Worm (Caenorhabditis elegans) whole organism, dauer: ENCODE measurements around the gene daf-6.

Experiments
- unc-62 ChIP-seq: sonication (generic microtip); optimal IDR thresholded peaks from 2 replicates; lab custom pipeline; 2017; ENCODE audit warnings: missing biosample characterization, missing genetic modification reagents, missing genetic modification characterization

Gene daf-6

DNA sequence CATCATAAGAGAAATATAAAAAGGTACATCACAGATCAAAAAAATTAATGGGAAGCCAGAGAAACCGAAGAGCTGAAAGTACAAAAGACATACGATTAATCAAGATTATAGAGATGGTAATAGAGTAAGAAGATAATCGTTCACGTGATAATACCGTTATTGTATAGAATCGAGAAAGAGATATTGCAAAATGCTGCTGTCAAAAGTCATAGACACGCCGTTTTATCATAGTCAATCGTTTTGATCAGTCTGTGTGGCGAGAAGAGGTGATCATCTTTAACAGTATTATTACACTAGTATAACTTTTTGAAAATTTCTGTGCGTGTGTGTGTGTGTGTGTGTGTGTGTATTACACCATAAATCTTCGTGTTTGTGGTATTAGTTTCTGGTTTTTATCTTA lies 6.1 kb downstream of the daf-6 start:
- TF ChIP-seq unc-62 (GFP tag; lab: Kevin White, UChicago): no peak

DNA sequence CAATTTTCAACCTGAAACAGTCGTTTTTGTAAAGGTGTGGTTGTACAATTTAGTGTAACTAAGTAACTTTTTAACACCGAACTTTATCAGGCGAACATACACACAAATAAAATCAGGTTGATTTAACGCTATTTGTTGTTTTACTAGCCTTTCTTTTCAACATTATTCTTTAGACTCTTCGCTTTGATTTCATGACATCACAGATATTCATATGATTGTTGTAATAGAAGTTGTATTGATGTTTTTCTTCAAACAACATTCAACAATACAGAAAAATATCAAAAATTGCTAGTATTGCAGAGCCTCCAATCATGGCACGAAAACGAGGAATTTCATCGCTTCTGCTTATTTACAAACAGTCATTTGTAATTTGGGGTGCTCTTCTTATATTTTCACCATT lies 6.6 kb downstream of the daf-6 start, which contains the start of gene nac-1:
TSS of gene nac-1 (plus strand) at position 301 of the 400 bp plus-strand sequence.
- TF ChIP-seq unc-62 (GFP tag; lab: Kevin White, UChicago): no peak

DNA sequence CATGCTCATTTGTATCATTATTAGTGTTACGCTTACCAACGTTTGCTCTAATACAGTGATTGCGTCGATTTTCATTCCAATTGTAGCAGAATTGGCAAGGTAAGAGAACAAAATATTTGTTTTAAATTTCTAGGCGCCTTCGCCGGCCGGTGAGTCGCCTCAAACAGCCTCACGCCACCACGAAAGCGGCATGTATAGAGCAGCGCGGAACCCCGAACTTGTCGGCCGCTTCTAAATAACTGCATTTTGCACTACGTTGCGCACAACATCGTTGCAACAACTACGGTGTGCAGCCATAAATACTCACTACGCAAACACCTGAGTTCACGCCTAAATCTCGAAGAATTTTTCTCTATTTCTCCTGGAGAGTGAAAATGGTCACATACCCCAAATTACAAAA lies 8.9 kb downstream of the daf-6 start:
- no peak for TF ChIP-seq unc-62 (GFP tag; lab: Kevin White, UChicago)

DNA sequence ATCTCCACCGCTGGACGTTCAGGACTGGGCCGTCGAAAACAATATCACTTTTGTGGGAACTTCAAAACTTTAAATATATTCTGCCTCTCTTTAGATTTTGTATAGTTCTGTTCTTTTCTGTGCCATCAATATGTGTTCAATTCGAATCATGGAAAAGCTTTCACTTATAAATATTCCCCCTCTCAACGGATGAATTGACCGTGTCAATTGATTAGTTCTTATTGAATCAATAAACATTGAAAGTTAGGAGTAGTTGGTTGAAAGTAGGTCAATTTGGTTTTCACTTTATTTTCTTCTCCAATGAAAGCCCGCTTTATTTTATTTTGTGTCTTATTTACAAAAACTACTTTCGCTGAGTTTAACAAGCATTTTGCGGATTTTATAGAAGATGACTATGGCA lies 9.9 kb downstream of the daf-6 start, which contains the start of gene lips-8:
TSS of gene lips-8 (plus strand) at position 301 of the 400 bp plus-strand sequence.
- no peak for TF ChIP-seq unc-62 (GFP tag; lab: Kevin White, UChicago)

DNA sequence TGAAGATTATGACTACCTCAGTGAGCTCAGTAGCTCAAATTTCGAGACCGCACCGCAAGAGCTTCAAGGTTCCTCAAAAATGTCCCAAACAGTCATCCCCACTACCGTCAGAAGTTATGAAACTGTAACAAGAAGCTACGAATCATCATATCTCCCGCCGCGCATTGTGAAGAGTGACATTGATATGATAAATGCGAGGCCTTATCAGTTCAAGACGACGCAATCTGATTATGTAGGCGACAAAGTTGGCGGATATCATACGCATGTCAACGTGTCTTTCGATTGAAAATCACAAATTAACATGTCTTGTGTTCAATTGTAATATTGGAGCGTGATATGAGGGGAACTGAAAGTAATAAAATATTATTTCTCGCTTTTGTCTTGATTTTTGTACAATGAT lies 12.2 kb downstream of the daf-6 start:
- TF ChIP-seq unc-62 (GFP tag; lab: Kevin White, UChicago): no peak

DNA sequence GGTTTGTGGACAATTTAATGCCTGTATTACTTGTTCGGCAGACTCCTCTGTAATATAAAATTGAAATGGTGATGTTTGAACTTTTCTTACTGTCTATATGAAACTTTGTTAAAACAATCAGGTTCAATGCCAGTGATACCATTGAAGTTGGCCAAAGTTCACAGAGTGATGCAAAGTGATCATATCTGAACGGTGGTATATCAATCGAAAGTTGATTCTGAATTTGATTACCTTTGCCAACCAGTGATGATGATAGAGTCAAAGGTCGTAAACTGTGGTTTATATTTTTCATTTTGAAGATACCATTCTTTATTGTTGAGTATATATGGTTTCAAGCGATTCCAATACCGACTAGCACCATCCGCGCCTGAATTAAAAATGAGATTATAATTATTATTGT lies 15.1 kb downstream of the daf-6 start:
- TF ChIP-seq unc-62 (GFP tag; lab: Kevin White, UChicago): no peak

DNA sequence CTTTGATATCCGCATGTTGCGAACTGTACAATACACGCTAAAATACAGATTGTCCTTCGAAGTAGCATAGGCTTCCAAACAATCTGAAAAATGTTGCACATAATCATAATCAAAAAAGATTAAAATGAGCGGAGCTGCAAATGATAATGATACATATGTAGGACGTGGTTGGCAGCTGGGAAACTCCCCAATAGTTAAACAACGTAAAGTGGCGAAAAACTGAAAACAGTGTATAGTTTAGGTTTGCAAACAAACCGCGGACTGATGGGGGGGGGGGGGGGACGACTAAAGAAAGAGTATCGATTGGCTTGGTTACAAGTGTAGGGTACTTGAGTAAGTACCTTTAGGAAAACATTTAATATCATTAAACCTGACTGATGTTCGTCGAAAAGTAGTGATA lies 16.9 kb downstream of the daf-6 start, which contains the start of gene hex-5:
TSS of gene hex-5 (minus strand) at position 101 of the 400 bp plus-strand sequence.
- TF ChIP-seq unc-62 (GFP tag; lab: Kevin White, UChicago): no peak

DNA sequence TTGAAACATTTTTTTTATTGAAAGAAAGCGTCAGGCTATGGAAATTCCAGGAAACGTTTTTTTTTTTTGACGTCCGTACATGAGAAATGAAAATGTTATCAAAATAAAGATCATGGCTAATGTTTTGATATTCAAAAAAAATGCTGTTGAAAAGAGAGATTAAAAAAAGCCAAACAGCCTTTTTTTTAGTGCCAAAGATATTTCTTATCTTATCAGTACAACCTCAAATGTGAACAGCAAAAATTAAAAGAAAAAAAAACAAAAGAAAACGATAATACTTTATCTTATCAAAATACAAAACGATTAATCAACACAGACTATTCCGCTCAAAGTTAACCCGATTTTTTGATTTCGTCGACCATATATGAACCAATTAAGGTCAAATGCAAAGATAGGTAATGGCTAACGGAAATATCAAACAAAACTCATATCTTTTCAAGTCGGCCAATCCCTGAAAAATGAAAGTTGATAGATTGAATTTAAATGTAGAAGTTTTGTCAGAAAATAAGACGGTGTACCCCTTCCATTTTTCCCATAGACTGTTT lies 19.0 kb downstream of the daf-6 start:
- TF ChIP-seq unc-62 (GFP tag; lab: Kevin White, UChicago): no peak

DNA sequence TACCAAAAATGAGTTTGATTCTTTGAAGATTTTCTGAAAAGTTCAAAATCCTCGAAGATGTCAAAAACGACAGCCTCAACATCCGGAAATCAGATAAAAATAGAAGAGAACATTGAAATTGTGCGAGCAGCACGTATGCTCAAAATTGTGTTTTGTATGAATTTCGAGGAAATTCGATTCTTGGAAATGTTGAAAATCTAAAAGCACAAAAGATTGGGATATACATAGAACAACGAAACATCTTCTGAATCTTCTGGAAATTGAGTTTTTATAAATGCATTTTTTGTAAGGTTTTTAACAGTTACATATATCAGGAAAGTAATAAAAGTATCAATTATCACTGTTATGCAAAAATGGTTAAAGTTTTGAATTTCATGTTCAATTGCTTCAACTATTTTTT lies 22.4 kb downstream of the daf-6 start:
- no peak for TF ChIP-seq unc-62 (GFP tag; lab: Kevin White, UChicago)

DNA sequence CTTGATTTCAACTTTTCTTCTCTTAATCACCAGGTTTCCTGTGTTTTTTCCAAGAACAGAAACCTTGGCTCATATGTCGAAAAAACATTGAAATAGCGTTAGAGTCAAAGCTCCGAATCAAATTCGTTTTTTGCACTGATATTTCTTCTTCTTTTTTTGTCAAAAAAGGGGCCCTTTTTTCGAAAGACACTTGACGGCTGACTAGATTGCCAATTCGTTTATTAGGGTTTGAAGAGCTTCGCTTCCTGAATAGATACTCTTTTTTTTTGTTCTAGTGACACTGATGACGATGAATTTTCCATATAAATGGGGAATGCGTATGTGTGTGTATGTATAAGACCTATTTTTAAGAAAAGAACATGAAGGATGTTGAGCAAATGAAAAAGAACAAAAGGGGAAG lies 28.5 kb downstream of the daf-6 start:
- TF ChIP-seq unc-62 (GFP tag; lab: Kevin White, UChicago): no peak

DNA sequence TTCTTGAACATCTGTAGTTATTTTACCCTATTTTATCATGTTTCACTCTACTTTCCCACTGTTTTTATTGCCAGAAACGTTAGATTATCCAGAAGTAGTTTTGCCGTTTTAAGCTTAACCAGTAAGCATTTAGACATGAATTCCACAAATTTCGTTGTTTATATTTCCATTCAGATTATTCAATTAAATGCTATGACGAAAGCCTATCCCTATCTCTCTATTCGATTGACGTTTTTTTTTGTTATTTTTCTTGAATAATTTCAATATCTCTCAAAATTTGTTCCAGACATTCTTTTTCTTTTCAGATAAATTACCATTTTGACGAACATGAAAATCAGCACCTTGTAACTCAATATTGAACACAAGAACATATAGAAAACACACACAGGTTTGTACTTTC lies 30.2 kb downstream of the daf-6 start, which contains the start of gene npr-40:
TSS of gene npr-40 (plus strand) at position 301 of the 400 bp plus-strand sequence.
- TF ChIP-seq unc-62 (GFP tag; lab: Kevin White, UChicago): no peak

DNA sequence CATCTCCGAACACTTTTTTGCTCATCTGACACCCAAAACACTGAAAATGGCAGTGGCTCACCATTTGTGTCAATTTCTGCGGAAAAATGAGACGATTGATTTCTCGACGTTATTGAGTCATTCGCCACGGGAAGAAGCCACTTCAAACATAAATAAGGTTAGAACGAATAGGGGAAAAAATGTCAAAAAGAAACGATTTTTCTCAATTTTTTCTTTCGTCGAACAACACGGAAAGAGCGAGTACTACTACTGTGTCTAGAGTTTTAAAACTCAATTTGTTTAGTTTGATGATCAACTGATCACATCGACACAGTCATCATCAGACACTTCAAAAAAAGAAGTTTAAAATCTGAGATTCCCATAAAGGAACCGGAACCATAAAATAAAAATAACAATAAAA lies 32.6 kb downstream of the daf-6 start:
- no peak for TF ChIP-seq unc-62 (GFP tag; lab: Kevin White, UChicago)

DNA sequence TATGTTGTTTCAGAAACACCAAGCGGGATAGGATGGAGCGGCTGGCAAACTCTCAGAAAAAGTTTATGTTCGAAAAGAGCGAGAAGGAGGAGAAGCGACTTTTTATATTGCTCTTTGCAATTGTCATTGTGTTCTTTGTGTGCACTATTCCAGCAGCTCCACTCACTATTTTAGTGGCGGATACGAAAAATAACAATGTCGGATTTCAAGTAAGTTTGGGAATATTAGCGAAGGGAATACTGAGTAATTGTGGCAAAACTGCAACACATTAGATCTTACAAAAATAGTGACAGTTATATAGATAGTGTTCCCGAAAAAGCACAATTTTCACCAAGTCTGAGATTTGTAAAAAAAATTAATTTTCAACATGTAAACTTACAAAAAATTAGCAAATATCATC lies 34.5 kb downstream of the daf-6 start:
- no peak for TF ChIP-seq unc-62 (GFP tag; lab: Kevin White, UChicago)

DNA sequence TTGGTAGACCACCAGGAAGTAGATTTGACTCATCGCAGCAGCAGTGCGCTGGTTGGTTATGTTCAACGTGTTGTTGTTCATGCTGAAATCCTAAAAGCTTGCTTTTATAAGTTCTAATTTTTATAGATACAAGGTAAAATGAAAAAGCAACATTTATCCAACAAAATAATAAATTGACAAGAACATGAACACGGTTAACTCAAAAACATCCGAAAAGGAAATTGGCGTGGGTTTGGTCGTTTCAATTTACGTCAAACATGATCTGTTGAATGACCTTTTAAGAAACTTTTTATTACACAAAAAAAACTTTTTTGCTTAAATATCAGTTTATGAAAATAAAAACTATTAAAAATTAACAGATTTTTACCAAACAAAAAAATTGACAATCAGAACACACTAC lies 40.6 kb downstream of the daf-6 start, which contains the start of gene ntr-2:
TSS of gene ntr-2 (minus strand) at position 101 of the 400 bp plus-strand sequence.
- TF ChIP-seq unc-62 (GFP tag; lab: Kevin White, UChicago): no peak

DNA sequence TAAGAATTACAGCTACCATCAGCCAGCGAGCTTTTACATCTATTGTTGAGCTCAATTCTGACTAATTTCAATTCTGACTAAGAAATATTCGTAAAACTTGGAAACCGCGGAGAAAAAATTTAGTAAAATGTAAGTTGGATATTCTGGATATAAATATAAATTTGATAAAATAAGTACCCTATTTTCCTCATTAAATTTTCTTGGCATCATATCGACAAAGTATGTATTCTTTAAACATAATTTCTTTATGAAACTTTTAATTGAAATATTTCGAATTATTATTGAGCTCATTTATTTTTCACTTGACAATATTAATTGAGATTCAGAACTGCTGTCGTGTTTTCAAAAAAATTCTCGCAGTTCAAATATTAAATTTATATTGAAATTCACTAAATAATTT lies 41.2 kb downstream of the daf-6 start:
- TF ChIP-seq unc-62 (GFP tag; lab: Kevin White, UChicago): no peak

DNA sequence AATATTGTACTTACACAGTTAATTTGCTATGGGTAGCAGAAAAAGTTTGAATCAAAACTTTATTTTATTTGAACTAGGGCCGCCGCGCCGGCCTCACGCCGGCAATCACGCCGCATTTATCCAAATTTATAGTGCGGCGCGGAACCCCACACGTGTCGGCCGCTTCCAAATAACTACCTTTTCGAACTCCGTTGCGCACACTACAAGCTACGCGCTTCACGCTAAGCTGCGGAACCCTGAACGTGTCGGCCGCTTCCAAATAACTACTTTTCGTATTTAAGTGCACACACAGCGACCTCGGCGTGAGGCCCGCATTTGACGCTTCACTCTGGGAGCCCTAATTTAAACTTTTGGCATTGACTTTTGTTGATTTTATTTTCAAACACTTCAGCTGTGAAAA lies 43.2 kb downstream of the daf-6 start:
- TF ChIP-seq unc-62 (GFP tag; lab: Kevin White, UChicago): no peak

DNA sequence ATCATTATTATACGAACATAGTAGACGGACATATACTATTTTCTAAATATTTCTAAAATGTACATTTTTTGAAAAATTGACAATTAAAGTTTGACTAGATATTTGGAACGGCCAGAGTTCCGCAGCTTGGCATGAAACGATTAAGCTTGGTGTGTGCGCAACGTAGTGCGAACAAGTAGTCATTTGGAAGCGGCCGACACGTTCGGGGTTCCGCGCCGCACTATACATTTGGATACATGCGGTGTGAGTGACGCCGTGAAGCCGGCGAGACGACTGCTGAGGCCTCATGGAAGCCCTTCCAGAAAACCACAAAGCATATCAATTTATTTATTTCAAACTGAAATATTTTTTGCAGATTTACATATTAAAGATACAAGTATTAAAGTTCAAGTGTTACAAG lies 49.9 kb downstream of the daf-6 start:
- no peak for TF ChIP-seq unc-62 (GFP tag; lab: Kevin White, UChicago)
